Worm (Caenorhabditis elegans) whole organism, midembryonic: ENCODE results near the gene tag-293.

Experiments
- T22C8.4 ChIP-seq: fragments of 200-800 bp; sonication (Bioruptor generic); IDR thresholded peaks from 2 replicates; pipeline ENCODE4 v1.3.6; 2022; ENCODE audit warnings: missing genetic modification characterization, missing compliant biosample characterization
- flt-1 ChIP-seq: fragments of 200-800 bp; sonication (Bioruptor generic); IDR thresholded peaks from 2 replicates; pipeline ENCODE4 v1.3.6; 2022; ENCODE audit warnings: missing genetic modification characterization, missing compliant biosample characterization
- klf-2 ChIP-seq: fragments of 200-800 bp; sonication (Bioruptor generic); conservative IDR thresholded peaks from 2 replicates; pipeline ENCODE4 v1.3.6; 2022; ENCODE audit warnings: missing genetic modification reagents, missing genetic modification characterization, missing compliant biosample characterization
- med-1 ChIP-seq: sonication (generic microtip); optimal IDR thresholded peaks from 2 replicates; lab custom pipeline; 2017; ENCODE audit warnings: missing genetic modification characterization, mild to moderate bottlenecking, missing compliant biosample characterization, antibody characterized with exemption, missing genetic modification reagents; ENCODE audit not compliant: insufficient read depth
- tab-1 ChIP-seq: fragments of 200-800 bp; sonication (Bioruptor generic); IDR thresholded peaks from 2 replicates; pipeline ENCODE4 v1.3.6; 2022; ENCODE audit warnings: missing genetic modification characterization, missing compliant biosample characterization

ce11 chrV:7399202-7399601 is 43.8 kb upstream of the tag-293 start, which contains the start of gene gst-41:
- TF ChIP-seq flt-1 (GFP tag; lab: Robert Waterston, UW) (no peak), med-1 (GFP tag; lab: Kevin White, UChicago) (no peak), T22C8.4 (GFP tag; lab: Robert Waterston, UW) (no peak), tab-1 (GFP tag; lab: Robert Waterston, UW) (no peak), klf-2 (GFP tag; lab: Robert Waterston, UW) (no peak)
